Fruit fly (Drosophila melanogaster): Measurements from ENCODE around the gene CG32572.

CG32572 gene

DNA sequence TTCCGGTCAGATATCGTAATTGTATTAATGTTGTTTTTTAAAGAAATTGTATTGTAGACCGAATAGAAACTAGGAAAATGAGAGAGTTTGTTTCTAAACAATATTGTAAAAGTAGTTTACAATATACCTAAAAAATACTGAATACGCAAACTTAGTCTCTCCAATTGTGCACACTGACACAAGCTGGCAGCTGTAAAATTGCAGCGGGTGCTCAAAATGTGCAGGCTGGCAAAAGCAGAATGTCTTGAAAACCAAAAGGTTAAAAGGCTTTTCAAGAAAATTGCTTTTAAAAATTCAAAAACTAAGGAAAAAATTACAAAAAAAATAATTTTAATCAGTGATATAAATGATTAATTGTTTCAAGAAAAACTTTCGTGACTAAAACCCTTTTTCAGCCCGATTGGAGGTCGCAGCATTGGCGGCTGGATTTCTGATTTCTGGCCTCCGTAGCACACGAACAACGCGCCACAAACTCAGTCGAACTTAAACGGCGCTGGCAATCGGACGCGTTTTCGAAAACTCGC is 25.3 kb upstream of the CG32572 start, which contains the start of gene CG4678 (continued):
- TF ChIP-seq Oaz (GFP tag; IDR thresholded peaks at IDR 0.05): no peak
- TF ChIP-seq CG10462 (GFP tag; optimal IDR thresholded peaks at IDR 0.05): no peak
- TF ChIP-seq Dref (GFP tag; IDR thresholded peaks at IDR 0.05): peak; percentile 46; the same call in 1 of the 2 replicates
- peak; percentile 52 for TF ChIP-seq Myb (GFP tag; optimal IDR thresholded peaks at IDR 0.05)
- no peak for TF ChIP-seq Vsx1 (GFP tag; optimal IDR thresholded peaks at IDR 0.05)
- no peak for TF ChIP-seq Antp (GFP tag; optimal IDR thresholded peaks at IDR 0.05)
- no peak for TF ChIP-seq bigmax (GFP tag; optimal IDR thresholded peaks at IDR 0.05)
- TF ChIP-seq CG17359 (tag; optimal IDR thresholded peaks at IDR 0.05): peak; percentile 8
- TF ChIP-seq ERR (GFP tag; optimal IDR thresholded peaks at IDR 0.05): no peak
- no peak for TF ChIP-seq Deaf1 (tag; optimal IDR thresholded peaks at IDR 0.05)
- no peak for TF ChIP-seq Atf6 (GFP tag; IDR thresholded peaks at IDR 0.05)
- TF ChIP-seq CG12219 (GFP tag; optimal IDR thresholded peaks at IDR 0.05): no peak
- TF ChIP-seq hbn (GFP tag; IDR thresholded peaks at IDR 0.05; ENCODE audit: partially characterized antibody): no peak
- peak; percentile 28 for TF ChIP-seq BEAF-32 (GFP tag; optimal IDR thresholded peaks at IDR 0.05)
- TF ChIP-seq CG13123 (GFP tag; optimal IDR thresholded peaks at IDR 0.05): no peak
- no peak for TF ChIP-seq CG5180 (GFP tag; optimal IDR thresholded peaks at IDR 0.05)
- peak; percentile 19 for TF ChIP-seq phol (tag; optimal IDR thresholded peaks at IDR 0.05)
- no peak for TF ChIP-seq CG32767 (GFP tag; IDR thresholded peaks at IDR 0.05)
- TF ChIP-seq CG11504 (tag; optimal IDR thresholded peaks at IDR 0.05): peak; percentile 51
- TF ChIP-seq CG4282 (GFP tag; optimal IDR thresholded peaks at IDR 0.05): no peak
- peak; percentile 20 for TF ChIP-seq nmo (GFP tag; optimal IDR thresholded peaks at IDR 0.05)
- TF ChIP-seq CrebB (tag; optimal IDR thresholded peaks at IDR 0.05): no peak
- peak; percentile 51; the same call in 1 of the 2 replicates for TF ChIP-seq CG42726 (GFP tag; IDR thresholded peaks at IDR 0.05; ENCODE audit: partially characterized antibody)
- TF ChIP-seq row (GFP tag; IDR thresholded peaks at IDR 0.05): 0 out of 3 replicates have a peak, but pooled peaks have one; percentile 20
- TF ChIP-seq CG8290 (GFP tag; optimal IDR thresholded peaks at IDR 0.05): no peak
- TF ChIP-seq CG8290 (tag; optimal IDR thresholded peaks at IDR 0.05): peak in 1 of 2 experiments; percentile 3
- peak in 1 of 2 experiments; percentile 12 for TF ChIP-seq Hr51 (GFP tag; optimal IDR thresholded peaks at IDR 0.05)
- TF ChIP-seq Rfx (GFP tag; IDR thresholded peaks at IDR 0.05): peak; percentile 26; the same call in 1 of the 2 replicates
- peak; percentile 9 for TF ChIP-seq Sry-δ (GFP tag; optimal IDR thresholded peaks at IDR 0.05)
- TF ChIP-seq MBD-R2 (GFP tag; IDR thresholded peaks at IDR 0.05): peak; percentile 35; the same call in 1 of the 2 replicates
- no peak for TF ChIP-seq CG7987 (GFP tag; optimal IDR thresholded peaks at IDR 0.05)
- TF ChIP-seq E2f2 (GFP tag; IDR thresholded peaks at IDR 0.05): peak; percentile 89
- peak; percentile 73 for TF ChIP-seq sens (GFP tag)
- no peak for TF ChIP-seq Fer2 (tag; optimal IDR thresholded peaks at IDR 0.05)
- no peak for TF ChIP-seq Xbp1 (GFP tag; optimal IDR thresholded peaks at IDR 0.05)
- no peak for TF ChIP-seq grau (tag; optimal IDR thresholded peaks at IDR 0.05)
- TF ChIP-seq Abd-B (GFP tag; optimal IDR thresholded peaks at IDR 0.05): peak; percentile 44
- no peak for TF ChIP-seq Sin3A (optimal IDR thresholded peaks at IDR 0.05)
- TF ChIP-seq pzg (GFP tag; optimal IDR thresholded peaks at IDR 0.05): peak; percentile 64
- TF ChIP-seq CG32772 (GFP tag; IDR thresholded peaks at IDR 0.05): no peak
- TF ChIP-seq Dip2 (GFP tag; IDR thresholded peaks at IDR 0.05): no peak
- no peak for TF ChIP-seq CG8359 (GFP tag; optimal IDR thresholded peaks at IDR 0.05; ENCODE audit: borderline replicate concordance)
- TF ChIP-seq Lhr (GFP tag; optimal IDR thresholded peaks at IDR 0.05): peak; percentile 43
- peak; percentile 90 for TF ChIP-seq stwl (tag; optimal IDR thresholded peaks at IDR 0.05)
- TF ChIP-seq CG7786 (GFP tag; optimal IDR thresholded peaks at IDR 0.05): no peak
- peak; percentile 29 for TF ChIP-seq Jarid2 (GFP tag; optimal IDR thresholded peaks at IDR 0.05)
- peak; percentile 0 for TF ChIP-seq ewg (GFP tag; optimal IDR thresholded peaks at IDR 0.05)
- peak; percentile 24 for TF ChIP-seq CG15514 (GFP tag; optimal IDR thresholded peaks at IDR 0.05)
- TF ChIP-seq CG1603 (tag; optimal IDR thresholded peaks at IDR 0.05): peak; percentile 49
- TF ChIP-seq CG2199 (GFP tag; IDR thresholded peaks at IDR 0.05): peak; percentile 79; the same call in 2 of the 3 replicates
